Worm (Caenorhabditis elegans) whole organism, L4 larva: ENCODE measurements around the gene W05H9.4.
A peak's percentile ranks its signal among the peaks of the same experiment; 100 is the strongest.

Experiments
- F26F4.8 ChIP-seq: fragments of 200-800 bp; sonication (Bioruptor generic); conservative IDR thresholded peaks from 2 replicates; pipeline ENCODE4 v1.3.6; 2022; ENCODE audit warnings: missing genetic modification characterization, missing compliant biosample characterization
- F37D6.2 ChIP-seq: sonication (generic microtip); optimal IDR thresholded peaks from 2 replicates; lab custom pipeline; 2016; ENCODE audit warnings: mild to moderate bottlenecking, missing genetic modification characterization, missing compliant biosample characterization
- F44E2.7 ChIP-seq: fragments of 200-800 bp; sonication (Bioruptor generic); IDR thresholded peaks from 2 replicates; pipeline ENCODE4 v2.1.2; 2022; ENCODE audit warnings: missing genetic modification characterization, missing compliant biosample characterization
- T26A8.4 ChIP-seq: fragments of 200-800 bp; sonication (Bioruptor generic); IDR thresholded peaks from 2 replicates; pipeline ENCODE4 v1.3.6; 2022; ENCODE audit warnings: missing genetic modification characterization, missing compliant biosample characterization
- Y105C5A.15 ChIP-seq: fragments of 200-800 bp; sonication (Bioruptor generic); IDR thresholded peaks from 2 replicates; pipeline ENCODE4 v1.3.6; 2022; ENCODE audit warnings: missing genetic modification characterization, missing compliant biosample characterization
- Y48G9A.11 ChIP-seq: fragments of 200-800 bp; sonication (Bioruptor generic); IDR thresholded peaks from 2 replicates; pipeline ENCODE4 v1.3.6; 2022; ENCODE audit warnings: missing genetic modification reagents, missing genetic modification characterization, missing compliant biosample characterization
- Y75B8A.6 ChIP-seq: fragments of 200-800 bp; sonication (Bioruptor generic); IDR thresholded peaks from 2 replicates; pipeline ENCODE4 v1.3.6; 2022; ENCODE audit warnings: missing genetic modification reagents, missing genetic modification characterization, missing compliant biosample characterization
- ZK337.2 ChIP-seq: fragments of 200-800 bp; sonication (Bioruptor generic); IDR thresholded peaks from 2 replicates; pipeline ENCODE4 v1.3.6; 2022; ENCODE audit warnings: missing genetic modification reagents, missing genetic modification characterization, missing compliant biosample characterization
- ZK546.5 ChIP-seq, 2 experiments: sonication (generic microtip); optimal IDR thresholded peaks; 2 replicates each; lab custom pipeline; 2017; ENCODE audit warnings: missing biosample characterization in 2 of 2, missing genetic modification characterization in 2 of 2
- aha-1 ChIP-seq: fragments of 150-350 bp; peaks from one replicate; lab custom pipeline; 2014; ENCODE audit warnings: missing biosample characterization, missing genetic modification characterization
- aly-2 ChIP-seq: sonication (generic microtip); optimal IDR thresholded peaks from 2 replicates; lab custom pipeline; 2018; ENCODE audit warnings: missing biosample characterization, missing genetic modification characterization
- ctbp-1 ChIP-seq: fragments of 200-800 bp; sonication (Bioruptor generic); IDR thresholded peaks from 2 replicates; pipeline ENCODE4 v1.3.6; 2022; ENCODE audit warnings: missing genetic modification reagents, missing genetic modification characterization, missing compliant biosample characterization
- daf-16 ChIP-seq, 3 experiments: sonication (generic microtip); optimal IDR thresholded peaks; 2 replicates each; lab custom pipeline; 2016 to 2017; ENCODE audit warnings: missing genetic modification characterization in 3 of 3, missing genetic modification reagents in 3 of 3, mild to moderate bottlenecking in 2 of 3, missing compliant biosample characterization in 2 of 3, missing biosample characterization in 1 of 3, moderate library complexity in 1 of 3
- daf-8 ChIP-seq: fragments of 200-800 bp; sonication (Bioruptor generic); IDR thresholded peaks from 2 replicates; pipeline ENCODE4 v1.3.6; 2022; ENCODE audit warnings: missing genetic modification characterization, missing compliant biosample characterization
- dmd-6 ChIP-seq: fragments of 200-800 bp; sonication (Bioruptor generic); IDR thresholded peaks from 2 replicates; pipeline ENCODE4 v1.3.6; 2022; ENCODE audit warnings: missing genetic modification reagents, missing genetic modification characterization, missing compliant biosample characterization
- dmd-9 ChIP-seq: fragments of 200-800 bp; sonication (Bioruptor generic); IDR thresholded peaks from 2 replicates; pipeline ENCODE4 v1.3.6; 2022; ENCODE audit warnings: missing genetic modification reagents, missing genetic modification characterization, missing compliant biosample characterization
- dpl-1 ChIP-seq: fragments of 150-350 bp; optimal IDR thresholded peaks from 2 replicates; lab custom pipeline; 2014; ENCODE audit warnings: missing biosample characterization, missing genetic modification reagents, missing genetic modification characterization
- duxl-1 ChIP-seq: sonication (generic microtip); optimal IDR thresholded peaks from 2 replicates; lab custom pipeline; 2016; ENCODE audit warnings: mild to moderate bottlenecking, missing genetic modification characterization, moderate library complexity, missing compliant biosample characterization; ENCODE audit not compliant: poor library complexity
- egl-43 ChIP-seq: fragments of 200-800 bp; sonication (Bioruptor generic); IDR thresholded peaks from 2 replicates; pipeline ENCODE4 v1.3.6; 2022; ENCODE audit warnings: missing genetic modification reagents, missing genetic modification characterization, missing compliant biosample characterization
- fkh-10 ChIP-seq: fragments of 150-350 bp; optimal IDR thresholded peaks from 2 replicates; lab custom pipeline; 2014; ENCODE audit warnings: missing biosample characterization, missing genetic modification reagents, missing genetic modification characterization
- lim-7 ChIP-seq: fragments of 200-800 bp; sonication (Bioruptor generic); IDR thresholded peaks from 2 replicates; pipeline ENCODE4 v1.3.6; 2022; ENCODE audit warnings: missing genetic modification characterization, missing compliant biosample characterization
- lin-15B ChIP-seq: fragments of 150-350 bp; sonication (generic microtip); optimal IDR thresholded peaks from 3 replicates; lab custom pipeline; 2014; ENCODE audit warnings: missing biosample characterization, missing genetic modification characterization
- lin-29 ChIP-seq: fragments of 200-800 bp; sonication (Bioruptor generic); IDR thresholded peaks from 2 replicates; pipeline ENCODE4 v1.3.6; 2022; ENCODE audit warnings: missing genetic modification reagents, missing genetic modification characterization, missing compliant biosample characterization
- lin-38 ChIP-seq: fragments of 200-800 bp; sonication (Bioruptor generic); IDR thresholded peaks from 2 replicates; pipeline ENCODE4 v1.3.6; 2022; ENCODE audit warnings: missing genetic modification reagents, missing genetic modification characterization, missing compliant biosample characterization
- lin-39 ChIP-seq: fragments of 150-350 bp; optimal IDR thresholded peaks from 2 replicates; lab custom pipeline; 2014; ENCODE audit warnings: missing biosample characterization, missing genetic modification reagents, missing genetic modification characterization
- lsy-2 ChIP-seq, 2 experiments: fragments of 150-350 bp in 1 of 2; sonication (generic microtip) in 1 of 2; optimal IDR thresholded peaks; 2 replicates each; lab custom pipeline; 2014 to 2017; ENCODE audit warnings: missing biosample characterization in 2 of 2, missing genetic modification characterization in 2 of 2
- madf-9 ChIP-seq: fragments of 200-800 bp; sonication (Bioruptor generic); conservative IDR thresholded peaks from 2 replicates; pipeline ENCODE4 v1.3.6; 2022; ENCODE audit warnings: missing genetic modification reagents, missing genetic modification characterization, missing compliant biosample characterization
- mxl-3 ChIP-seq: fragments of 200-800 bp; sonication (Bioruptor generic); optimal IDR thresholded peaks from 2 replicates; lab custom pipeline; 2018; ENCODE audit warnings: mild to moderate bottlenecking, missing genetic modification characterization, missing compliant biosample characterization
- nhr-10 ChIP-seq: fragments of 150-350 bp; optimal IDR thresholded peaks from 2 replicates; lab custom pipeline; 2014; ENCODE audit warnings: missing biosample characterization, missing genetic modification characterization
- nhr-102 ChIP-seq: sonication (generic microtip); optimal IDR thresholded peaks from 2 replicates; lab custom pipeline; 2016; ENCODE audit warnings: mild to moderate bottlenecking, missing genetic modification characterization, moderate library complexity, missing compliant biosample characterization
- nhr-11 ChIP-seq: fragments of 150-350 bp; optimal IDR thresholded peaks from 2 replicates; lab custom pipeline; 2014; ENCODE audit warnings: missing biosample characterization, missing genetic modification characterization
- nhr-111 ChIP-seq: fragments of 200-800 bp; sonication (Bioruptor generic); optimal IDR thresholded peaks from 2 replicates; lab custom pipeline; 2018; ENCODE audit warnings: mild to moderate bottlenecking, missing genetic modification characterization, missing compliant biosample characterization
- nhr-237 ChIP-seq: sonication (generic microtip); optimal IDR thresholded peaks from 2 replicates; lab custom pipeline; 2017; ENCODE audit warnings: missing biosample characterization, missing genetic modification characterization
- nhr-25 ChIP-seq: sonication (generic microtip); optimal IDR thresholded peaks from 2 replicates; lab custom pipeline; 2017; ENCODE audit warnings: missing genetic modification characterization, mild to moderate bottlenecking, missing compliant biosample characterization, antibody characterized with exemption, moderate library complexity, borderline replicate concordance; ENCODE audit not compliant: insufficient read depth
- nhr-42 ChIP-seq: fragments of 200-800 bp; sonication (Bioruptor generic); IDR thresholded peaks from 2 replicates; pipeline ENCODE4 v1.3.6; 2022; ENCODE audit warnings: missing genetic modification characterization, missing compliant biosample characterization
- nhr-6 ChIP-seq: fragments of 150-350 bp; optimal IDR thresholded peaks from 2 replicates; lab custom pipeline; 2014; ENCODE audit warnings: missing biosample characterization, missing genetic modification characterization
- nhr-76 ChIP-seq: fragments of 150-350 bp; optimal IDR thresholded peaks from 2 replicates; lab custom pipeline; 2014; ENCODE audit warnings: missing biosample characterization, missing genetic modification characterization
- pha-4 ChIP-seq, 2 experiments: fragments of 150-350 bp in 1 of 2; fragments of 200-800 bp in 1 of 2; sonication (Bioruptor generic) in 1 of 2; IDR thresholded peaks in 1 of 2; optimal IDR thresholded peaks in 1 of 2; 2 replicates each; pipeline versions ENCODE4 v1.3.6 to Lab custom; 2014 to 2022; ENCODE audit warnings: missing genetic modification characterization in 2 of 2, missing genetic modification reagents in 2 of 2, missing biosample characterization in 1 of 2, missing compliant biosample characterization in 1 of 2
- pqm-1 ChIP-seq: sonication (generic microtip); optimal IDR thresholded peaks from 2 replicates; lab custom pipeline; 2017; ENCODE audit warnings: missing biosample characterization, missing genetic modification characterization
- saeg-2 ChIP-seq: fragments of 200-800 bp; sonication (Bioruptor generic); IDR thresholded peaks from 2 replicates; pipeline ENCODE4 v1.3.6; 2022; ENCODE audit warnings: missing genetic modification reagents, missing genetic modification characterization, missing compliant biosample characterization
- sdz-12 ChIP-seq: fragments of 200-800 bp; sonication (Bioruptor generic); optimal IDR thresholded peaks from 2 replicates; lab custom pipeline; 2018; ENCODE audit warnings: mild to moderate bottlenecking, missing genetic modification characterization, missing compliant biosample characterization
- set-16 ChIP-seq: fragments of 200-800 bp; sonication (Bioruptor generic); IDR thresholded peaks from 2 replicates; pipeline ENCODE4 v1.3.6; 2022; ENCODE audit warnings: missing genetic modification reagents, missing genetic modification characterization, missing compliant biosample characterization
- snpc-1.2 ChIP-seq: fragments of 200-800 bp; sonication (Bioruptor generic); IDR thresholded peaks from 2 replicates; pipeline ENCODE4 v1.3.6; 2022; ENCODE audit warnings: missing genetic modification reagents, missing genetic modification characterization, missing compliant biosample characterization
- snpc-4 ChIP-seq: fragments of 150-350 bp; optimal IDR thresholded peaks from 2 replicates; lab custom pipeline; 2014; ENCODE audit warnings: missing biosample characterization, missing genetic modification characterization
- spr-3 ChIP-seq: fragments of 200-800 bp; sonication (Bioruptor generic); optimal IDR thresholded peaks from 2 replicates; lab custom pipeline; 2018; ENCODE audit warnings: mild to moderate bottlenecking, missing genetic modification characterization, missing compliant biosample characterization
- unc-130 ChIP-seq: sonication (generic microtip); optimal IDR thresholded peaks from 2 replicates; lab custom pipeline; 2016; ENCODE audit warnings: missing genetic modification reagents, missing genetic modification characterization, missing compliant biosample characterization
- zfp-2 ChIP-seq: sonication (generic microtip); optimal IDR thresholded peaks from 2 replicates; lab custom pipeline; 2016; ENCODE audit warnings: mild to moderate bottlenecking, missing genetic modification characterization, missing compliant biosample characterization
- zip-2 ChIP-seq: fragments of 150-350 bp; optimal IDR thresholded peaks from 2 replicates; lab custom pipeline; 2014; ENCODE audit warnings: missing biosample characterization, missing genetic modification characterization
- ztf-11 ChIP-seq: fragments of 150-350 bp; optimal IDR thresholded peaks from 2 replicates; lab custom pipeline; 2014; ENCODE audit warnings: missing biosample characterization, missing genetic modification characterization

W05H9.4 gene

ce11 chrX:6253899-6254670 is 9.4 kb upstream of the W05H9.4 start (continued):
- no peak for TF ChIP-seq pha-4 (GFP tag; IDR thresholded peaks at IDR 0.05; lab: Robert Waterston, UW)
- no peak for TF ChIP-seq pha-4 (tag; optimal IDR thresholded peaks at IDR 0.05; lab: Kevin White, UChicago)
- TF ChIP-seq ZK337.2 (GFP tag; lab: Robert Waterston, UW) = no peak; the same call in 1 of the 2 replicates
- TF ChIP-seq lin-39 (tag; lab: Kevin White, UChicago) = no peak
- TF ChIP-seq madf-9 (GFP tag; lab: Robert Waterston, UW) = 0 out of 2 replicates have a peak, but pooled peaks have one; percentile 14
- TF ChIP-seq lin-38 (GFP tag; lab: Robert Waterston, UW) = peak; percentile 25
- TF ChIP-seq lin-29 (GFP tag; lab: Robert Waterston, UW) = no peak
- TF ChIP-seq ctbp-1 (GFP tag; lab: Robert Waterston, UW) = 0 out of 2 replicates have a peak, but pooled peaks have one; percentile 27
- TF ChIP-seq sdz-12 = no peak
- TF ChIP-seq spr-3 (GFP tag; lab: Kevin White, UChicago) = peak; percentile 43
- no peak for TF ChIP-seq dpl-1 (GFP tag; lab: Kevin White, UChicago)
- TF ChIP-seq snpc-1.2 (GFP tag; lab: Robert Waterston, UW) = no peak; the same call in 1 of the 2 replicates
- TF ChIP-seq egl-43 (GFP tag; lab: Robert Waterston, UW) = 0 out of 2 replicates have a peak, but pooled peaks have one; percentile 61
- peak; percentile 30; the same call in 1 of the 2 replicates for TF ChIP-seq nhr-42 (GFP tag; lab: Robert Waterston, UW)
- TF ChIP-seq F44E2.7 (GFP tag; lab: Robert Waterston, UW) = no peak
- TF ChIP-seq nhr-76 (tag; lab: Kevin White, UChicago) = peak; percentile 42
- TF ChIP-seq zfp-2 (tag; lab: Kevin White, UChicago) = no peak
- no peak for TF ChIP-seq F26F4.8
- TF ChIP-seq dmd-6 = peak; percentile 62
- no peak for TF ChIP-seq nhr-111 (GFP tag; lab: Kevin White, UChicago)
- no peak for TF ChIP-seq dmd-9 (GFP tag; lab: Robert Waterston, UW)
- peak; percentile 73 for TF ChIP-seq nhr-102 (tag; lab: Kevin White, UChicago)
- TF ChIP-seq lim-7 (GFP tag; lab: Robert Waterston, UW) = no peak
- peak; percentile 79 for TF ChIP-seq duxl-1 (tag; lab: Kevin White, UChicago)
- TF ChIP-seq snpc-4 = no peak
- TF ChIP-seq daf-8 = no peak
- no peak for TF ChIP-seq aly-2 (tag; lab: Kevin White, UChicago)
- TF ChIP-seq set-16 (GFP tag; lab: Robert Waterston, UW) = no peak; the same call in 1 of the 2 replicates
- TF ChIP-seq saeg-2 (GFP tag; lab: Robert Waterston, UW) = peak; percentile 61; the same call in 1 of the 2 replicates
- no peak for TF ChIP-seq Y75B8A.6 (GFP tag; lab: Robert Waterston, UW)
- TF ChIP-seq nhr-10 (tag; lab: Kevin White, UChicago) = peak; percentile 7
- TF ChIP-seq daf-16 (GFP tag; optimal IDR thresholded peaks at IDR 0.05; lab: Kevin White, UChicago) = peak in 1 of 2 experiments; percentile 79
- TF ChIP-seq daf-16 (tag; optimal IDR thresholded peaks at IDR 0.05; lab: Kevin White, UChicago) = peak; percentile 87
- TF ChIP-seq mxl-3 = peak; percentile 73
- no peak for TF ChIP-seq lin-15B
- no peak for TF ChIP-seq nhr-237 (tag; lab: Kevin White, UChicago)
- no peak for TF ChIP-seq F37D6.2
- no peak for TF ChIP-seq ztf-11
- TF ChIP-seq Y48G9A.11 (GFP tag; lab: Robert Waterston, UW) = 0 out of 2 replicates have a peak, but pooled peaks have one; percentile 28
- no peak for TF ChIP-seq fkh-10
- no peak for TF ChIP-seq nhr-6
- TF ChIP-seq lsy-2 (tag; optimal IDR thresholded peaks at IDR 0.05; lab: Kevin White, UChicago) = peak; percentile 1 to 46
- TF ChIP-seq nhr-11 = peak; percentile 48
- TF ChIP-seq nhr-25 = peak; percentile 54
- TF ChIP-seq Y105C5A.15 (GFP tag; lab: Robert Waterston, UW) = no peak
- TF ChIP-seq T26A8.4 = peak; percentile 85
- no peak for TF ChIP-seq zip-2 (tag; lab: Kevin White, UChicago)
- TF ChIP-seq ZK546.5 (tag; optimal IDR thresholded peaks at IDR 0.05; lab: Kevin White, UChicago) = no peak
- TF ChIP-seq pqm-1 = no peak
- TF ChIP-seq aha-1 = peak; percentile 95
- no peak for TF ChIP-seq unc-130 (GFP tag; lab: Kevin White, UChicago)
